Worm (Caenorhabditis elegans) whole organism, L4 larva: ENCODE data around the gene K02A6.3.

ENCODE experiments used
- D1046.2 ChIP-seq: fragments of 200-800 bp; sonication (Bioruptor generic); IDR thresholded peaks from 2 replicates; pipeline ENCODE4 v1.3.6; 2022; ENCODE audit warnings: missing genetic modification characterization, missing compliant biosample characterization
- F37D6.2 ChIP-seq: sonication (generic microtip); optimal IDR thresholded peaks from 2 replicates; lab custom pipeline; 2016; ENCODE audit warnings: mild to moderate bottlenecking, missing genetic modification characterization, missing compliant biosample characterization
- Y5F2A.4 ChIP-seq: fragments of 200-800 bp; sonication (Bioruptor generic); optimal IDR thresholded peaks from 2 replicates; lab custom pipeline; 2018; ENCODE audit warnings: mild to moderate bottlenecking, missing genetic modification characterization, missing compliant biosample characterization
- aha-1 ChIP-seq: fragments of 150-350 bp; peaks from one replicate; lab custom pipeline; 2014; ENCODE audit warnings: missing biosample characterization, missing genetic modification characterization
- egl-43 ChIP-seq: fragments of 200-800 bp; sonication (Bioruptor generic); IDR thresholded peaks from 2 replicates; pipeline ENCODE4 v1.3.6; 2022; ENCODE audit warnings: missing genetic modification reagents, missing genetic modification characterization, missing compliant biosample characterization
- madf-5 ChIP-seq, 2 experiments: fragments of 200-800 bp; sonication (Bioruptor generic); IDR thresholded peaks; 2 replicates each; pipeline ENCODE4 v1.3.6; 2022; ENCODE audit warnings: missing compliant biosample characterization in 2 of 2, missing genetic modification characterization in 2 of 2
- mxl-2 ChIP-seq: fragments of 200-800 bp; sonication (Bioruptor generic); conservative IDR thresholded peaks from 2 replicates; pipeline ENCODE4 v1.3.6; 2022; ENCODE audit warnings: missing genetic modification reagents, missing genetic modification characterization, missing compliant biosample characterization
- nhr-28 ChIP-seq: fragments of 150-350 bp; optimal IDR thresholded peaks from 2 replicates; lab custom pipeline; 2014; ENCODE audit warnings: missing biosample characterization, missing genetic modification characterization
- php-3 ChIP-seq: fragments of 200-800 bp; sonication (Bioruptor generic); IDR thresholded peaks from 2 replicates; pipeline ENCODE4 v1.3.6; 2022; ENCODE audit warnings: missing genetic modification reagents, missing genetic modification characterization, missing compliant biosample characterization
- pqm-1 ChIP-seq: sonication (generic microtip); optimal IDR thresholded peaks from 2 replicates; lab custom pipeline; 2017; ENCODE audit warnings: missing biosample characterization, missing genetic modification characterization
- snpc-4 ChIP-seq: fragments of 150-350 bp; optimal IDR thresholded peaks from 2 replicates; lab custom pipeline; 2014; ENCODE audit warnings: missing biosample characterization, missing genetic modification characterization
- unc-62 ChIP-seq, 3 experiments: fragments of 150-350 bp in 1 of 3; sonication (generic microtip); optimal IDR thresholded peaks in 2 of 3; peaks in 1 of 3; 1 replicate in 1 of 3; 2 replicates in 2 of 3; lab custom pipeline; 2014 to 2017; ENCODE audit warnings: missing biosample characterization in 3 of 3, missing genetic modification characterization in 3 of 3, missing genetic modification reagents in 3 of 3, missing genotype in 1 of 3
- zfp-3 ChIP-seq: fragments of 200-800 bp; sonication (Bioruptor generic); conservative IDR thresholded peaks from 2 replicates; pipeline ENCODE4 v1.3.6; 2022; ENCODE audit warnings: missing genetic modification reagents, missing genetic modification characterization, missing compliant biosample characterization
- ztf-11 ChIP-seq: fragments of 150-350 bp; optimal IDR thresholded peaks from 2 replicates; lab custom pipeline; 2014; ENCODE audit warnings: missing biosample characterization, missing genetic modification characterization

DNA sequence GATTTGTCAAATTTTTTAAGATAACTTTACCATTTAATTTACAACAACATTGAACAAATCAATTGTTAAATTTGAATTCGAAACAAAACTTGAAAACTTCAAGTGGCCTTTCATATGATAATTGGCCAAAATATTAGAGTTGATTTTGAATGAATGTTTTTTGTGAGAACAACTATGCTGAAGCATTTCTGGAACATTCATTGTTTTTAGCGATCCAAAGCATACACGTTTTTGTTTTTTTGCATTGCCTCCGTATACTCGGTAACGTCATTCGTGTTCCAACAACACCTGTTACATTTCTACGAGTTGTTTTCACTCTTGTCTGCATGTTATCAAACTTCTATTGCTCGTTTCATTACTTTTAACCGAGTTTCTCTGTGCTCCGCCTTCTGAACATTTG, 45.3 kb upstream of the K02A6.3 start:
- TF ChIP-seq D1046.2 (GFP tag; lab: Robert Waterston, UW) (no peak), snpc-4 (no peak), ztf-11 (tag; lab: Kevin White, UChicago) (no peak), egl-43 (GFP tag; lab: Robert Waterston, UW) (no peak), nhr-28 (tag; lab: Kevin White, UChicago) (no peak), F37D6.2 (tag; lab: Kevin White, UChicago) (no peak), Y5F2A.4 (GFP tag; lab: Kevin White, UChicago) (no peak), unc-62 (GFP tag; optimal IDR thresholded peaks at IDR 0.05 in 1 of 2; lab: Kevin White, UChicago) (no peak), unc-62 (tag; optimal IDR thresholded peaks at IDR 0.05; lab: Kevin White, UChicago) (no peak), aha-1 (tag; lab: Kevin White, UChicago) (peak; percentile 59), mxl-2 (GFP tag; lab: Robert Waterston, UW) (no peak), php-3 (GFP tag; lab: Robert Waterston, UW) (no peak), zfp-3 (GFP tag; lab: Robert Waterston, UW) (no peak), madf-5 (GFP tag; IDR thresholded peaks at IDR 0.05; lab: Robert Waterston, UW) (no peak), pqm-1 (tag; lab: Kevin White, UChicago) (no peak)
